Worm (Caenorhabditis elegans) whole organism, L1 larva: Measurements from ENCODE around the gene F45D3.2.

Experiments
- C04F5.9 ChIP-seq: sonication (generic microtip); optimal IDR thresholded peaks from 2 replicates; lab custom pipeline; 2016; ENCODE audit warnings: missing genetic modification characterization, missing compliant biosample characterization
- ceh-88 ChIP-seq: fragments of 200-800 bp; sonication (Bioruptor generic); IDR thresholded peaks from 2 replicates; pipeline ENCODE4 v1.3.6; 2022; ENCODE audit warnings: missing genetic modification characterization, missing compliant biosample characterization
- dsc-1 ChIP-seq: sonication (generic microtip); optimal IDR thresholded peaks from 2 replicates; lab custom pipeline; 2016; ENCODE audit warnings: mild to moderate bottlenecking, missing genetic modification characterization, missing compliant biosample characterization
- efl-3 ChIP-seq: fragments of 200-800 bp; sonication (Bioruptor generic); optimal IDR thresholded peaks from 2 replicates; lab custom pipeline; 2018; ENCODE audit warnings: mild to moderate bottlenecking, missing genetic modification characterization, missing compliant biosample characterization
- egl-13 ChIP-seq: sonication (generic microtip); optimal IDR thresholded peaks from 2 replicates; lab custom pipeline; 2016; ENCODE audit warnings: missing genotype, missing genetic modification reagents, missing genetic modification characterization, missing compliant biosample characterization
- egl-27 ChIP-seq, 2 experiments: fragments of 150-350 bp in 1 of 2; sonication (generic microtip); optimal IDR thresholded peaks; 3 replicates each; lab custom pipeline; 2017 to 2018; ENCODE audit warnings: missing biosample characterization in 2 of 2, missing genetic modification characterization in 2 of 2, missing genetic modification reagents in 2 of 2
- elt-2 ChIP-seq: sonication (generic microtip); optimal IDR thresholded peaks from 2 replicates; lab custom pipeline; 2016; ENCODE audit warnings: missing genetic modification characterization, mild to moderate bottlenecking, inconsistent platforms, missing compliant biosample characterization, missing genetic modification reagents
- ets-5 ChIP-seq: fragments of 200-800 bp; sonication (Bioruptor generic); IDR thresholded peaks from 2 replicates; pipeline ENCODE4 v1.3.6; 2022; ENCODE audit warnings: missing genetic modification characterization, missing compliant biosample characterization
- fkh-10 ChIP-seq: sonication (generic microtip); optimal IDR thresholded peaks from 2 replicates; lab custom pipeline; 2017; ENCODE audit warnings: missing biosample characterization, missing genetic modification reagents, missing genetic modification characterization
- fkh-8 ChIP-seq: sonication (generic microtip); optimal IDR thresholded peaks from 2 replicates; lab custom pipeline; 2016; ENCODE audit warnings: mild to moderate bottlenecking, missing genetic modification characterization, missing compliant biosample characterization
- grh-1 ChIP-seq: fragments of 200-800 bp; sonication (Bioruptor generic); IDR thresholded peaks from 2 replicates; pipeline ENCODE4 v1.3.6; 2022; ENCODE audit warnings: missing genetic modification reagents, missing genetic modification characterization, missing compliant biosample characterization
- hlh-17 ChIP-seq: fragments of 200-800 bp; sonication (Bioruptor generic); optimal IDR thresholded peaks from 2 replicates; lab custom pipeline; 2018; ENCODE audit warnings: missing genetic modification characterization, mild to moderate bottlenecking, missing compliant biosample characterization, moderate library complexity, borderline replicate concordance
- isw-1 ChIP-seq: fragments of 200-800 bp; sonication (Bioruptor generic); IDR thresholded peaks from 2 replicates; pipeline ENCODE4 v1.3.6; 2022; ENCODE audit warnings: missing genetic modification characterization, missing compliant biosample characterization
- lin-15B ChIP-seq: fragments of 150-350 bp; sonication (generic microtip); optimal IDR thresholded peaks from 3 replicates; lab custom pipeline; 2014; ENCODE audit warnings: missing biosample characterization, missing genetic modification characterization
- lin-35 ChIP-seq, 2 experiments: fragments of 150-350 bp; optimal IDR thresholded peaks; 2 replicates each; lab custom pipeline; 2014; ENCODE audit warnings: missing biosample characterization in 2 of 2, missing genetic modification characterization in 2 of 2, missing genetic modification reagents in 2 of 2
- lin-39 ChIP-seq: fragments of 150-350 bp; optimal IDR thresholded peaks from 2 replicates; lab custom pipeline; 2014; ENCODE audit warnings: missing biosample characterization, missing genetic modification reagents, missing genetic modification characterization
- lir-3 ChIP-seq: sonication (generic microtip); optimal IDR thresholded peaks from 2 replicates; lab custom pipeline; 2016; ENCODE audit warnings: mild to moderate bottlenecking, missing genetic modification characterization, moderate library complexity, missing compliant biosample characterization; ENCODE audit not compliant: poor library complexity
- nhr-12 ChIP-seq: sonication (generic microtip); optimal IDR thresholded peaks from 2 replicates; lab custom pipeline; 2017; ENCODE audit warnings: missing biosample characterization, missing genetic modification characterization
- nhr-19 ChIP-seq: fragments of 200-800 bp; sonication (Bioruptor generic); conservative IDR thresholded peaks from 2 replicates; pipeline ENCODE4 v1.3.6; 2022; ENCODE audit warnings: missing genetic modification characterization, missing compliant biosample characterization
- nhr-20 ChIP-seq: sonication (generic microtip); optimal IDR thresholded peaks from 2 replicates; lab custom pipeline; 2016; ENCODE audit warnings: mild to moderate bottlenecking, missing genetic modification characterization, missing compliant biosample characterization
- nhr-237 ChIP-seq: fragments of 150-350 bp; optimal IDR thresholded peaks from 2 replicates; lab custom pipeline; 2014; ENCODE audit warnings: missing biosample characterization, missing genetic modification characterization
- nhr-47 ChIP-seq: sonication (generic microtip); optimal IDR thresholded peaks from 2 replicates; lab custom pipeline; 2016; ENCODE audit warnings: mild to moderate bottlenecking, missing genetic modification characterization, moderate library complexity, missing compliant biosample characterization
- nhr-71 ChIP-seq: sonication (generic microtip); optimal IDR thresholded peaks from 2 replicates; lab custom pipeline; 2016; ENCODE audit warnings: mild to moderate bottlenecking, missing genetic modification characterization, moderate library complexity, missing compliant biosample characterization
- nhr-77 ChIP-seq: fragments of 150-350 bp; optimal IDR thresholded peaks from 2 replicates; lab custom pipeline; 2014; ENCODE audit warnings: missing biosample characterization, missing genetic modification characterization
- pax-3 ChIP-seq: fragments of 200-800 bp; sonication (Bioruptor generic); optimal IDR thresholded peaks from 2 replicates; lab custom pipeline; 2018; ENCODE audit warnings: mild to moderate bottlenecking, missing genetic modification characterization, moderate library complexity, missing compliant biosample characterization
- snpc-4 ChIP-seq: fragments of 150-350 bp; optimal IDR thresholded peaks from 2 replicates; lab custom pipeline; 2014; ENCODE audit warnings: missing biosample characterization, missing genetic modification characterization
- sox-4 ChIP-seq: sonication (generic microtip); optimal IDR thresholded peaks from 2 replicates; lab custom pipeline; 2016; ENCODE audit warnings: missing genetic modification characterization, missing compliant biosample characterization
- unc-98 ChIP-seq: fragments of 200-800 bp; sonication (Bioruptor generic); IDR thresholded peaks from 2 replicates; pipeline ENCODE4 v1.3.6; 2022; ENCODE audit warnings: missing genetic modification characterization, missing compliant biosample characterization
- vab-15 ChIP-seq: sonication (generic microtip); optimal IDR thresholded peaks from 2 replicates; lab custom pipeline; 2017; ENCODE audit warnings: missing genotype, mild to moderate bottlenecking, missing genetic modification characterization, missing compliant biosample characterization
- zip-4 ChIP-seq: fragments of 200-800 bp; sonication (Bioruptor generic); optimal IDR thresholded peaks from 2 replicates; lab custom pipeline; 2018; ENCODE audit warnings: mild to moderate bottlenecking, missing genetic modification characterization, moderate library complexity, missing compliant biosample characterization
- ztf-11 ChIP-seq, 2 experiments: sonication (generic microtip); optimal IDR thresholded peaks; 2 replicates each; lab custom pipeline; 2016 to 2017; ENCODE audit warnings: missing genetic modification characterization in 2 of 2, missing biosample characterization in 1 of 2, missing compliant biosample characterization in 1 of 2

F45D3.2 gene

DNA sequence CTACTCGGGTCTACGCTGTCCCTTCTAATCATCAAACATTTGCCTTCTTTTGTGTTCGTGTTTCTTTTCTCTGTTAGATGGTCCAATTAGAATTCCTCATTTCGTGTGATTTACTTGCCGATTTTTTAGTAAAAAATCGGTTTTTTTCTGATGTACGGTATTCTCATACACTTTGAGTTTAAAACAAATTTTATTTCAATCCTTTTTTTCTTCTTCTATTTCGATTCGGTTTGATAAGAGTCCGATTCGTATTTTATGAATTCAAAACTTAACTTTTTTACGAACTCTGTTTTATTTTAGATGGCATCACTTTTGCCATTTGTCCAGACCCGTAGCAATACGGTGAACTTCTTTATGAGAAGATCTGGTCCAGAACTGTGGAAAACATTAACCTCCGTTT lies 22.3 kb downstream of the F45D3.2 start, which contains the start of gene mrps-5:
mrps-5 (plus strand) TSS at position 301 of the 400 bp plus-strand sequence.
- TF ChIP-seq nhr-77 (tag; lab: Kevin White, UChicago) (no peak), nhr-20 (tag; lab: Kevin White, UChicago) (no peak), efl-3 (GFP tag; lab: Kevin White, UChicago) (no peak), snpc-4 (tag; lab: Kevin White, UChicago) (no peak), egl-27 (tag; optimal IDR thresholded peaks at IDR 0.05; lab: Kevin White, UChicago) (no peak), isw-1 (GFP tag; lab: Robert Waterston, UW) (no peak)

ce11 chrV:12564902-12565301 lies 24.1 kb downstream of the F45D3.2 start:
- TF ChIP-seq pax-3 (tag; lab: Kevin White, UChicago) (peak; percentile 84), nhr-47 (peak; percentile 10), dsc-1 (peak; percentile 78), fkh-8 (tag; lab: Kevin White, UChicago) (peak; percentile 31), sox-4 (peak; percentile 15), vab-15 (no peak), lir-3 (tag; lab: Kevin White, UChicago) (no peak)

- TF ChIP-seq C04F5.9 (tag; lab: Kevin White, UChicago) (no peak), ceh-88 (GFP tag; lab: Robert Waterston, UW) (no peak), sox-4 (peak; percentile 33), unc-98 (GFP tag; lab: Robert Waterston, UW) (no peak), dsc-1 (peak; percentile 80), hlh-17 (GFP tag; lab: Kevin White, UChicago) (no peak), nhr-71 (tag; lab: Kevin White, UChicago) (no peak), pax-3 (tag; lab: Kevin White, UChicago) (peak; percentile 68)
Observed at ce11 chrV:12567312-12567711, 26.5 kb downstream of the F45D3.2 start.

ce11 chrV:12567850-12568249 lies 27.0 kb downstream of the F45D3.2 start, which contains the start of gene E02A10.4:
E02A10.4 (minus strand) TSS chrV:12567950.
- TF ChIP-seq nhr-19 (GFP tag; lab: Robert Waterston, UW) (no peak), C04F5.9 (tag; lab: Kevin White, UChicago) (no peak), elt-2 (tag; lab: Kevin White, UChicago) (no peak), nhr-20 (tag; lab: Kevin White, UChicago) (no peak), unc-98 (GFP tag; lab: Robert Waterston, UW) (no peak), lin-15B (tag; lab: Kevin White, UChicago) (no peak), lin-35 (GFP tag; optimal IDR thresholded peaks at IDR 0.05; lab: Kevin White, UChicago) (no peak), ztf-11 (tag; optimal IDR thresholded peaks at IDR 0.05; lab: Kevin White, UChicago) (no peak), egl-13 (tag; lab: Kevin White, UChicago) (no peak)

ce11 chrV:12570271-12570670 lies 29.4 kb downstream of the F45D3.2 start:
- peak; percentile 69 for TF ChIP-seq dsc-1
- no peak for TF ChIP-seq grh-1 (GFP tag; lab: Robert Waterston, UW)
- peak; percentile 60 for TF ChIP-seq pax-3 (tag; lab: Kevin White, UChicago)
- no peak for TF ChIP-seq nhr-237 (tag; lab: Kevin White, UChicago)
- TF ChIP-seq lin-39 (tag; lab: Kevin White, UChicago): no peak
- TF ChIP-seq fkh-8 (tag; lab: Kevin White, UChicago): peak; percentile 42
- TF ChIP-seq nhr-12 (tag; lab: Kevin White, UChicago): no peak
- no peak for TF ChIP-seq ets-5
- TF ChIP-seq zip-4: no peak
- TF ChIP-seq fkh-10: no peak
- TF ChIP-seq hlh-17 (GFP tag; lab: Kevin White, UChicago): no peak
